Fruit fly (Drosophila melanogaster) whole organism, embryonic: ENCODE measurements around the gene CG9568.

Experiments used
- Antp ChIP-seq: fragments of 200-800 bp; sonication (Bioruptor generic); optimal IDR thresholded peaks from 3 replicates; lab custom pipeline; 2016; ENCODE audit warnings: missing biosample characterization, missing genetic modification characterization
- CG10462 ChIP-seq: fragments of 200-800 bp; sonication (Bioruptor generic); optimal IDR thresholded peaks from 2 replicates; lab custom pipeline; 2016; ENCODE audit warnings: missing biosample characterization, missing genetic modification characterization
- CG10979 ChIP-seq: fragments of 200-800 bp; sonication (Bioruptor generic); optimal IDR thresholded peaks from 2 replicates; lab custom pipeline; 2018; ENCODE audit warnings: missing biosample characterization, mild to moderate bottlenecking, missing genetic modification characterization, moderate library complexity
- CG12219 ChIP-seq: fragments of 200-800 bp; sonication (Bioruptor generic); optimal IDR thresholded peaks from 3 replicates; lab custom pipeline; 2018; ENCODE audit warnings: missing biosample characterization, mild to moderate bottlenecking, missing genetic modification characterization
- CG13287 ChIP-seq: fragments of 200-800 bp; sonication (Bioruptor generic); IDR thresholded peaks from 2 replicates; pipeline ENCODE4 v1.3.6; 2022; ENCODE audit warnings: missing biosample characterization, missing genetic modification characterization; ENCODE audit not compliant: partially characterized antibody
- CG15601 ChIP-seq: fragments of 200-800 bp; sonication (Bioruptor generic); optimal IDR thresholded peaks from 3 replicates; lab custom pipeline; 2019; ENCODE audit warnings: missing biosample characterization, mild to moderate bottlenecking, missing genetic modification characterization, moderate library complexity
- CG1603 ChIP-seq: fragments of 200-800 bp; sonication (Bioruptor generic); optimal IDR thresholded peaks from 2 replicates; lab custom pipeline; 2019; ENCODE audit warnings: missing biosample characterization, mild to moderate bottlenecking, missing genetic modification characterization, moderate library complexity
- CG17328 ChIP-seq: fragments of 200-800 bp; sonication (Bioruptor generic); IDR thresholded peaks from 2 replicates; pipeline ENCODE4 v1.3.6; 2022; ENCODE audit warnings: missing biosample characterization, missing genetic modification characterization
- CG17612 ChIP-seq: fragments of 200-800 bp; sonication (Bioruptor generic); IDR thresholded peaks from 2 replicates; pipeline ENCODE4 v1.3.6; 2022; ENCODE audit warnings: missing biosample characterization, missing genetic modification characterization
- CG18619 ChIP-seq: fragments of 200-800 bp; sonication (Bioruptor generic); optimal IDR thresholded peaks from 3 replicates; lab custom pipeline; 2017; ENCODE audit warnings: missing biosample characterization, mild to moderate bottlenecking, missing genetic modification characterization
- CG2199 ChIP-seq: fragments of 200-800 bp; sonication (Bioruptor generic); IDR thresholded peaks from 3 replicates; pipeline ENCODE4 v1.3.6; 2022; ENCODE audit warnings: missing biosample characterization, missing genetic modification characterization
- CG3163 ChIP-seq: fragments of 200-800 bp; sonication (Bioruptor generic); optimal IDR thresholded peaks from 3 replicates; lab custom pipeline; 2016; ENCODE audit warnings: missing biosample characterization, missing genetic modification characterization
- CG4424 ChIP-seq: fragments of 200-800 bp; sonication (Bioruptor generic); optimal IDR thresholded peaks from 3 replicates; lab custom pipeline; 2016; ENCODE audit warnings: missing biosample characterization, missing genetic modification characterization
- CG7357 ChIP-seq: fragments of 200-800 bp; sonication (Bioruptor generic); IDR thresholded peaks from 3 replicates; pipeline ENCODE4 v1.3.6; 2022; ENCODE audit warnings: missing biosample characterization, missing genetic modification characterization
- CG8290 ChIP-seq, 3 experiments: fragments of 200-800 bp; sonication (Bioruptor generic); optimal IDR thresholded peaks; 2 replicates each; lab custom pipeline; 2016 to 2019; ENCODE audit warnings: missing biosample characterization in 3 of 3, missing genetic modification characterization in 3 of 3, mild to moderate bottlenecking in 2 of 3, moderate library complexity in 1 of 3
- CG8388 ChIP-seq: fragments of 200-800 bp; sonication (Bioruptor generic); optimal IDR thresholded peaks from 2 replicates; lab custom pipeline; 2019; ENCODE audit warnings: missing biosample characterization, mild to moderate bottlenecking, missing genetic modification characterization, moderate library complexity
- CG9797 ChIP-seq: fragments of 200-800 bp; sonication (Bioruptor generic); optimal IDR thresholded peaks from 3 replicates; lab custom pipeline; 2018; ENCODE audit warnings: missing biosample characterization, mild to moderate bottlenecking, missing genetic modification characterization
- CTCF ChIP-seq: fragments of 200-800 bp; sonication (Bioruptor generic); optimal IDR thresholded peaks from 2 replicates; lab custom pipeline; 2017; ENCODE audit warnings: missing biosample characterization, mild to moderate bottlenecking, missing genetic modification characterization, moderate library complexity
- D ChIP-seq, 2 experiments: fragments of 200-800 bp in 1 of 2; fragments of >200 bp in 1 of 2; sonication (Bioruptor generic) in 1 of 2; optimal IDR thresholded peaks; 2 replicates in 1 of 2; 3 replicates in 1 of 2; lab custom pipeline; 2017; ENCODE audit warnings: mild to moderate bottlenecking in 1 of 2, missing biosample characterization in 1 of 2, missing genetic modification characterization in 1 of 2, missing genetic modification reagents in 1 of 2
- D19A ChIP-seq: fragments of 200-800 bp; optimal IDR thresholded peaks from 3 replicates; lab custom pipeline; 2019; ENCODE audit warnings: missing biosample characterization, mild to moderate bottlenecking, missing genetic modification characterization, moderate library complexity
- Deaf1 ChIP-seq: fragments of 200-800 bp; optimal IDR thresholded peaks from 3 replicates; lab custom pipeline; 2019; ENCODE audit warnings: missing biosample characterization, mild to moderate bottlenecking, missing genetic modification characterization, moderate library complexity
- E2f2 ChIP-seq: fragments of 200-800 bp; sonication (Bioruptor generic); IDR thresholded peaks from 2 replicates; pipeline ENCODE4 v1.3.6; 2022; ENCODE audit warnings: missing biosample characterization, missing genetic modification characterization
- ERR ChIP-seq: fragments of 200-800 bp; sonication (Bioruptor generic); optimal IDR thresholded peaks from 2 replicates; lab custom pipeline; 2016; ENCODE audit warnings: missing biosample characterization, missing genetic modification characterization
- Gsc ChIP-seq: fragments of 200-800 bp; sonication (Bioruptor generic); IDR thresholded peaks from 2 replicates; pipeline ENCODE4 v1.3.6; 2022; ENCODE audit warnings: missing biosample characterization, missing genetic modification characterization
- HmgZ ChIP-seq: fragments of 200-800 bp; sonication (Bioruptor generic); optimal IDR thresholded peaks from 2 replicates; lab custom pipeline; 2018; ENCODE audit warnings: missing biosample characterization, mild to moderate bottlenecking, missing genetic modification characterization
- Hr39 ChIP-seq: fragments of >200 bp; optimal IDR thresholded peaks from 2 replicates; lab custom pipeline; 2017
- Nf-YA ChIP-seq: fragments of 200-800 bp; sonication (Bioruptor generic); IDR thresholded peaks from 2 replicates; pipeline ENCODE4 v1.3.6; 2022; ENCODE audit warnings: missing biosample characterization, missing genetic modification characterization
- Sry-β ChIP-seq: fragments of 200-800 bp; sonication (Bioruptor generic); optimal IDR thresholded peaks from 2 replicates; lab custom pipeline; 2018; ENCODE audit warnings: missing biosample characterization, mild to moderate bottlenecking, missing genetic modification characterization, moderate library complexity
- aop ChIP-seq: fragments of 200-800 bp; sonication (Bioruptor generic); IDR thresholded peaks from 2 replicates; pipeline ENCODE4 v1.3.6; 2022; ENCODE audit warnings: missing biosample characterization, missing genetic modification characterization
- ara ChIP-seq: fragments of 200-800 bp; sonication (Bioruptor generic); IDR thresholded peaks from 2 replicates; pipeline ENCODE4 v1.3.6; 2022; ENCODE audit warnings: missing biosample characterization, missing genetic modification characterization
- chm ChIP-seq: fragments of 200-800 bp; sonication (Bioruptor generic); IDR thresholded peaks from 2 replicates; pipeline ENCODE4 v1.3.6; 2022; ENCODE audit warnings: missing biosample characterization, missing genetic modification characterization
- emc ChIP-seq: fragments of 200-800 bp; sonication (Bioruptor generic); optimal IDR thresholded peaks from 2 replicates; lab custom pipeline; 2016; ENCODE audit warnings: missing biosample characterization, missing genetic modification characterization
- gce ChIP-seq: fragments of 200-800 bp; sonication (Bioruptor generic); IDR thresholded peaks from 3 replicates; pipeline ENCODE4 v1.3.6; 2022; ENCODE audit warnings: missing biosample characterization, missing genetic modification characterization
- gfzf ChIP-seq: fragments of 200-800 bp; sonication (Bioruptor generic); optimal IDR thresholded peaks from 2 replicates; lab custom pipeline; 2016; ENCODE audit warnings: missing biosample characterization, mild to moderate bottlenecking, missing genetic modification characterization, moderate library complexity
- hth ChIP-seq: fragments of >200 bp; optimal IDR thresholded peaks from 2 replicates; lab custom pipeline; 2017; ENCODE audit warnings: inconsistent platforms
- kah ChIP-seq: fragments of 200-800 bp; sonication (Bioruptor generic); optimal IDR thresholded peaks from 2 replicates; lab custom pipeline; 2018; ENCODE audit warnings: missing biosample characterization, mild to moderate bottlenecking, missing genetic modification characterization
- oc ChIP-seq: fragments of 200-800 bp; sonication (Bioruptor generic); optimal IDR thresholded peaks from 2 replicates; lab custom pipeline; 2018; ENCODE audit warnings: missing biosample characterization, mild to moderate bottlenecking, missing genetic modification characterization, moderate library complexity
- odd ChIP-seq: fragments of 200-800 bp; sonication (Bioruptor generic); optimal IDR thresholded peaks from 2 replicates; lab custom pipeline; 2017; ENCODE audit warnings: missing biosample characterization, mild to moderate bottlenecking, missing genetic modification characterization
- row ChIP-seq: fragments of 200-800 bp; sonication (Bioruptor generic); IDR thresholded peaks from 3 replicates; pipeline ENCODE4 v1.3.6; 2022; ENCODE audit warnings: missing biosample characterization, missing genetic modification characterization
- sc ChIP-seq, 3 experiments: fragments of >200 bp in 2 of 3; fragments of 200-800 bp in 1 of 3; sonication (Bioruptor generic) in 1 of 3; optimal IDR thresholded peaks; 2 replicates in 2 of 3; 3 replicates in 1 of 3; lab custom pipeline; 2017; ENCODE audit warnings: mild to moderate bottlenecking in 1 of 3, missing biosample characterization in 1 of 3, missing genetic modification characterization in 1 of 3, missing genetic modification reagents in 1 of 3
- sug ChIP-seq: fragments of 200-800 bp; optimal IDR thresholded peaks from 2 replicates; lab custom pipeline; 2019; ENCODE audit warnings: missing biosample characterization, mild to moderate bottlenecking, missing genetic modification characterization, moderate library complexity
- unpg ChIP-seq: fragments of 200-800 bp; sonication (Bioruptor generic); optimal IDR thresholded peaks from 3 replicates; lab custom pipeline; 2018; ENCODE audit warnings: missing biosample characterization, mild to moderate bottlenecking, missing genetic modification characterization, moderate library complexity
- vfl ChIP-seq: fragments of 200-800 bp; sonication (Bioruptor generic); optimal IDR thresholded peaks from 2 replicates; lab custom pipeline; 2016; ENCODE audit warnings: missing biosample characterization, missing genetic modification characterization

Gene CG9568

DNA sequence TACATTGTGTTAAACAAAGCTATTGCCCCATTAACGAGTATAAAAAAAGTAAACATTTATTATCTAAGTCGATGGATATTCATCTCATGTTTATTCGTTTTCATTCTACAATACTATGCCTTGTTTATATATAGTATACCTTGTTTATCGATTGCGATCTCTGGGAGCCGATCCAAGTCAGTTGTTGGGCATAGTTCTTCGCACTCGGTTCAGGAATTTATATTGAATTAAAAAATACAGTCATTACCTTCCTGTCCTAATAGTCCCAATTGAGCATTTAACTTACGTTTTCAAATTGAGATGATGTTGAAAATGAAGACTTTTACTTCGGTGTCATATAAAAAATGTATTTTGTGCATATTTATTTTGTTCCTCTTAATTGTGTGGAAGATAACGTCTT is 45.7 kb upstream of the CG9568 start, which contains the start of gene CG32984:
Gene CG32984 (plus strand): TSS at position 301 of the 400 bp plus-strand sequence.
- TF ChIP-seq kah (no peak), CG4424 (no peak), CG7357 (GFP tag; lab: Robert Waterston, UW) (no peak), oc (tag; lab: Kevin White, UChicago) (no peak), gfzf (GFP tag; lab: Kevin White, UChicago) (no peak), Hr39 (no peak), D19A (no peak), sc (optimal IDR thresholded peaks at IDR 0.05; lab: Kevin White, UChicago) (no peak), sc (GFP tag; optimal IDR thresholded peaks at IDR 0.05; lab: Kevin White, UChicago) (no peak), CG17328 (GFP tag; lab: Robert Waterston, UW) (no peak), gce (GFP tag; lab: Robert Waterston, UW) (no peak), CG9797 (GFP tag; lab: Kevin White, UChicago) (no peak), D (optimal IDR thresholded peaks at IDR 0.05; lab: Kevin White, UChicago) (no peak), D (GFP tag; optimal IDR thresholded peaks at IDR 0.05; lab: Kevin White, UChicago) (no peak)

DNA sequence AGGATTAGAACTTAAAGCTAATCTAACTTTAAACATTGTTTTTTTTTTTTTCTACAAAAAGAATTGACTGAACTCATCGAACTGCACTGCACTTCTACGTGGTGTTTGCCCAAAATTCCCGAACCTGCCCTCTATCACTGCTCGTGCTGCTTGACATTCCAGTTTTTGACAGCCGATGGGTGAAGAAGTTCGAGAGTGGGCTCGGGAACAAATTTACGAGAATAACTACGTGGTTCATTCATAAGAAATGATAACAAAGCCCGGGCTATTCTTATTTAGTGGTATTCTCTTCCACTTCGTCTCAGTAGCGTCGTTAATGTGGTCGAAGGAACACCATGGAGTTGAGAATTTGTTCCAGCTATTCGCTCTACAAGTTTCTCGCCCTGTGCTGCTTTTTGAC is 43.1 kb upstream of the CG9568 start, which contains the start of gene CG18088:
Gene CG18088 (plus strand): TSS at position 301 of the 400 bp plus-strand sequence.
- TF ChIP-seq ara (GFP tag; lab: Robert Waterston, UW) (no peak), Deaf1 (tag; lab: Kevin White, UChicago) (peak; percentile 45), unpg (GFP tag; lab: Kevin White, UChicago) (no peak)

DNA sequence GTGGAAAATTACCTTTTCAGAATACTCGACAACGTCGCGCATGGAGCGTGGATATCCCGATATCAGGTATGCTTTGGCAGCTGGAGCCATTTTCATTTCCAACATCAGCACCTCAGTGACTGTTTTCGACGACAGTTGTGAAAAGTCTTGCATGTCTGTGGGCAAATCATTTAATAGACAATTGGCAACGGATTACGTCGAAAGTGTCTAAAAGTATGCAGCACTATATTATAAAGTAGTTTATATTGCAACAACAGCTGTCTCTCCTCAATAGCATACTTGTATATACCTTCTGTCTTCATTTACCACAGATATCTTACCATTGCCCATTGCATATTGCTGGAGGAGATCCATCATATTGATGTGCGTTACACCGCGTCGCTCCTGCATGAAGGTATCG is 37.5 kb upstream of the CG9568 start:
- TF ChIP-seq odd: no peak
- TF ChIP-seq hth (lab: Kevin White, UChicago): no peak
- TF ChIP-seq CG17612 (GFP tag; lab: Robert Waterston, UW): peak; percentile 100
- TF ChIP-seq CG8290 (GFP tag; optimal IDR thresholded peaks at IDR 0.05; lab: Kevin White, UChicago): peak; percentile 70
- TF ChIP-seq CG8290 (tag; optimal IDR thresholded peaks at IDR 0.05; lab: Kevin White, UChicago): peak in 1 of 2 experiments; percentile 38
- TF ChIP-seq, all 482 proteins: peak for 2

DNA sequence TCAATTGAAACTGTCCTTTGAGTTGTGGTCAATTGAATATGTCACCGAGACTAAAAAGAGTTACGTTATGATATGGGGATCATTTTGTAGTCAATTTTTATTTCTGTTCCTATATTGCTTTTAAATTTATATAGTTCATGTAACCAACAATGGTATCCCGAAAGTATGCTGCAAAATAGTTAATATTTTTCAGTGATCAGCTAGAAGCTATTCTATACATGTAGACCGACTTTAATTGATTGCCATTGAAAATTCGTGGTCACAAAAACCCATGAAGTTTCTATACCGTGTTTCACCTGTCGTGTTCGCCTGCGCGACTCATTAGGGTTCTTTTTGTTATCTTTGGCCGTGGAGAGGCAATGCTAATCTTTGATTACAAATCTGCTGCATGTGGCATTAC is 35.9 kb upstream of the CG9568 start:
- TF ChIP-seq row (GFP tag; lab: Robert Waterston, UW): no peak
- no peak for TF ChIP-seq Nf-YA (GFP tag; lab: Robert Waterston, UW)
- TF ChIP-seq CG1603 (tag; lab: Kevin White, UChicago): no peak
- no peak for TF ChIP-seq CG10979 (tag; lab: Kevin White, UChicago)
- TF ChIP-seq Antp: no peak
- TF ChIP-seq ERR (GFP tag; lab: Kevin White, UChicago): no peak
- TF ChIP-seq emc (GFP tag; lab: Kevin White, UChicago): no peak
- no peak for TF ChIP-seq Deaf1 (tag; lab: Kevin White, UChicago)
- TF ChIP-seq CG15601: peak; percentile 5
- no peak for TF ChIP-seq CG3163 (GFP tag; lab: Kevin White, UChicago)
- TF ChIP-seq E2f2 (GFP tag; lab: Robert Waterston, UW): no peak
- no peak for TF ChIP-seq HmgZ (tag; lab: Kevin White, UChicago)
- peak; percentile 2 for TF ChIP-seq sug (tag; lab: Kevin White, UChicago)
- TF ChIP-seq CG13287 (GFP tag; lab: Robert Waterston, UW): no peak; the same call in 1 of the 2 replicates
- no peak for TF ChIP-seq chm (GFP tag; lab: Robert Waterston, UW)
- TF ChIP-seq Sry-β (GFP tag; lab: Kevin White, UChicago): no peak
- TF ChIP-seq vfl (GFP tag; lab: Kevin White, UChicago): no peak
- TF ChIP-seq CG10462: no peak
- TF ChIP-seq CTCF (GFP tag; lab: Kevin White, UChicago): no peak
- no peak for TF ChIP-seq CG18619 (GFP tag; lab: Kevin White, UChicago)
- TF ChIP-seq CG8388: no peak
- no peak for TF ChIP-seq Gsc (GFP tag; lab: Robert Waterston, UW)
- TF ChIP-seq CG12219: no peak
- no peak for TF ChIP-seq aop (GFP tag; lab: Robert Waterston, UW)
- peak; percentile 93 for TF ChIP-seq CG2199 (GFP tag; lab: Robert Waterston, UW)
